Fruit fly (Drosophila melanogaster) whole organism, embryonic: ENCODE results near the gene Cyp4d20.

Experiments used
- ATbp ChIP-seq: fragments of 200-800 bp; sonication (Bioruptor generic); optimal IDR thresholded peaks from 2 replicates; lab custom pipeline; 2017; ENCODE audit warnings: missing biosample characterization, mild to moderate bottlenecking, missing genetic modification characterization, missing genetic modification reagents
- CG10209 ChIP-seq: fragments of 200-800 bp; sonication (Bioruptor generic); optimal IDR thresholded peaks from 3 replicates; lab custom pipeline; 2017; ENCODE audit warnings: missing biosample characterization, mild to moderate bottlenecking, missing genetic modification characterization, missing genetic modification reagents
- CG10462 ChIP-seq: fragments of 200-800 bp; sonication (Bioruptor generic); optimal IDR thresholded peaks from 2 replicates; lab custom pipeline; 2016; ENCODE audit warnings: missing biosample characterization, missing genetic modification characterization
- CG10959 ChIP-seq: fragments of 200-800 bp; sonication (Bioruptor generic); IDR thresholded peaks from 2 replicates; pipeline ENCODE4 v1.3.6; 2022; ENCODE audit warnings: missing biosample characterization, missing genetic modification characterization
- CG13296 ChIP-seq: fragments of 200-800 bp; sonication (Bioruptor generic); optimal IDR thresholded peaks from 3 replicates; lab custom pipeline; 2018; ENCODE audit warnings: missing biosample characterization, mild to moderate bottlenecking, missing genetic modification characterization
- CG15514 ChIP-seq: fragments of 200-800 bp; sonication (Bioruptor generic); optimal IDR thresholded peaks from 3 replicates; lab custom pipeline; 2017; ENCODE audit warnings: missing biosample characterization, missing genetic modification characterization, mild to moderate bottlenecking, moderate library complexity, missing genetic modification reagents
- CG17568 ChIP-seq: fragments of 200-800 bp; sonication (Bioruptor generic); optimal IDR thresholded peaks from 2 replicates; lab custom pipeline; 2018; ENCODE audit warnings: missing biosample characterization, mild to moderate bottlenecking, missing genetic modification characterization, moderate library complexity
- CG18476 ChIP-seq: fragments of 200-800 bp; sonication (Bioruptor generic); optimal IDR thresholded peaks from 2 replicates; lab custom pipeline; 2016; ENCODE audit warnings: missing biosample characterization, mild to moderate bottlenecking, missing genetic modification characterization
- CG3281 ChIP-seq: fragments of 200-800 bp; sonication (Bioruptor generic); optimal IDR thresholded peaks from 3 replicates; lab custom pipeline; 2017; ENCODE audit warnings: missing biosample characterization, mild to moderate bottlenecking, missing genetic modification characterization
- CG6791 ChIP-seq: fragments of 200-800 bp; sonication (Bioruptor generic); IDR thresholded peaks from 3 replicates; pipeline ENCODE4 v1.3.6; 2022; ENCODE audit warnings: missing biosample characterization, missing genetic modification characterization; ENCODE audit not compliant: partially characterized antibody
- CG7271 ChIP-seq: fragments of 200-800 bp; sonication (Bioruptor generic); optimal IDR thresholded peaks from 2 replicates; lab custom pipeline; 2018; ENCODE audit warnings: missing biosample characterization, mild to moderate bottlenecking, missing genetic modification characterization, moderate library complexity
- CG7839 ChIP-seq: fragments of 200-800 bp; sonication (Bioruptor generic); optimal IDR thresholded peaks from 3 replicates; lab custom pipeline; 2018; ENCODE audit warnings: missing biosample characterization, mild to moderate bottlenecking, missing genetic modification characterization, moderate library complexity
- CHES-1-like ChIP-seq: fragments of 200-800 bp; sonication (Bioruptor generic); optimal IDR thresholded peaks from 2 replicates; lab custom pipeline; 2016; ENCODE audit warnings: missing biosample characterization, missing genetic modification characterization
- CoRest ChIP-seq: fragments of 200-800 bp; sonication (Bioruptor generic); optimal IDR thresholded peaks from 3 replicates; lab custom pipeline; 2018; ENCODE audit warnings: missing biosample characterization, mild to moderate bottlenecking, missing genetic modification characterization, moderate library complexity
- D19A ChIP-seq: fragments of 200-800 bp; optimal IDR thresholded peaks from 3 replicates; lab custom pipeline; 2019; ENCODE audit warnings: missing biosample characterization, mild to moderate bottlenecking, missing genetic modification characterization, moderate library complexity
- Elba2 ChIP-seq: fragments of 200-800 bp; sonication (Bioruptor generic); optimal IDR thresholded peaks from 3 replicates; lab custom pipeline; 2016; ENCODE audit warnings: missing biosample characterization, missing genetic modification characterization
- Fer3 ChIP-seq: fragments of 200-800 bp; sonication (Bioruptor generic); optimal IDR thresholded peaks from 2 replicates; lab custom pipeline; 2018; ENCODE audit warnings: missing biosample characterization, mild to moderate bottlenecking, missing genetic modification characterization, moderate library complexity
- HHEX ChIP-seq: fragments of 200-800 bp; sonication (Bioruptor generic); optimal IDR thresholded peaks from 3 replicates; lab custom pipeline; 2017; ENCODE audit warnings: missing biosample characterization, mild to moderate bottlenecking, missing genetic modification characterization, missing genetic modification reagents
- HLH4C ChIP-seq: fragments of 200-800 bp; sonication (Bioruptor generic); IDR thresholded peaks from 3 replicates; pipeline ENCODE4 v1.3.6; 2022; ENCODE audit warnings: missing biosample characterization, missing genetic modification characterization; ENCODE audit not compliant: partially characterized antibody
- Lhr ChIP-seq: fragments of 200-800 bp; sonication (Bioruptor generic); optimal IDR thresholded peaks from 3 replicates; lab custom pipeline; 2017; ENCODE audit warnings: mild to moderate bottlenecking, missing biosample characterization, missing genetic modification reagents, missing genetic modification characterization
- Lim3 ChIP-seq: fragments of 200-800 bp; sonication (Bioruptor generic); IDR thresholded peaks from 2 replicates; pipeline ENCODE4 v1.3.6; 2022; ENCODE audit warnings: missing biosample characterization, missing genetic modification characterization
- MESR4 ChIP-seq: fragments of 200-800 bp; sonication (Bioruptor generic); optimal IDR thresholded peaks from 2 replicates; lab custom pipeline; 2018; ENCODE audit warnings: missing biosample characterization, mild to moderate bottlenecking, missing genetic modification characterization, moderate library complexity
- MTF-1 ChIP-seq: fragments of 200-800 bp; sonication (Bioruptor generic); optimal IDR thresholded peaks from 2 replicates; lab custom pipeline; 2018; ENCODE audit warnings: missing biosample characterization, mild to moderate bottlenecking, missing genetic modification characterization, borderline replicate concordance
- Mes4 ChIP-seq: fragments of 200-800 bp; sonication (Bioruptor generic); optimal IDR thresholded peaks from 2 replicates; lab custom pipeline; 2016; ENCODE audit warnings: missing biosample characterization, missing genetic modification characterization
- Mrtf ChIP-seq: fragments of 200-800 bp; sonication (Bioruptor generic); IDR thresholded peaks from 3 replicates; pipeline ENCODE4 v1.3.6; 2022; ENCODE audit warnings: missing biosample characterization, missing genetic modification characterization
- NK7.1 ChIP-seq: fragments of 200-800 bp; sonication (Bioruptor generic); optimal IDR thresholded peaks from 3 replicates; lab custom pipeline; 2016; ENCODE audit warnings: missing biosample characterization, missing genetic modification characterization
- Opbp ChIP-seq: fragments of 200-800 bp; sonication (Bioruptor generic); IDR thresholded peaks from 3 replicates; pipeline ENCODE4 v1.3.6; 2022; ENCODE audit warnings: missing biosample characterization, missing genetic modification characterization; ENCODE audit not compliant: partially characterized antibody
- bbx ChIP-seq: fragments of 200-800 bp; sonication (Bioruptor generic); IDR thresholded peaks from 2 replicates; pipeline ENCODE4 v1.3.6; 2022; ENCODE audit warnings: missing biosample characterization, missing genetic modification characterization; ENCODE audit not compliant: partially characterized antibody
- bigmax ChIP-seq: fragments of 200-800 bp; sonication (Bioruptor generic); optimal IDR thresholded peaks from 2 replicates; lab custom pipeline; 2018; ENCODE audit warnings: missing biosample characterization, mild to moderate bottlenecking, missing genetic modification characterization
- caup ChIP-seq: fragments of 200-800 bp; sonication (Bioruptor generic); optimal IDR thresholded peaks from 3 replicates; lab custom pipeline; 2017; ENCODE audit warnings: missing biosample characterization, mild to moderate bottlenecking, missing genetic modification characterization, moderate library complexity; ENCODE audit not compliant: severe bottlenecking
- chinmo ChIP-seq: fragments of 200-800 bp; sonication (Bioruptor generic); IDR thresholded peaks from 4 replicates; pipeline ENCODE4 v1.3.6; 2022; ENCODE audit warnings: missing biosample characterization, missing genetic modification characterization; ENCODE audit not compliant: partially characterized antibody
- dysf ChIP-seq: fragments of 200-800 bp; sonication (Bioruptor generic); IDR thresholded peaks from 3 replicates; pipeline ENCODE4 v1.3.6; 2022; ENCODE audit warnings: missing biosample characterization, missing genetic modification characterization
- fd3F ChIP-seq: fragments of 200-800 bp; sonication (Bioruptor generic); optimal IDR thresholded peaks from 2 replicates; lab custom pipeline; 2018; ENCODE audit warnings: missing biosample characterization, mild to moderate bottlenecking, missing genetic modification characterization, moderate library complexity
- fru ChIP-seq: fragments of >200 bp; optimal IDR thresholded peaks from 2 replicates; lab custom pipeline; 2017
- fu2 ChIP-seq: fragments of 200-800 bp; sonication (Bioruptor generic); optimal IDR thresholded peaks from 2 replicates; lab custom pipeline; 2016; ENCODE audit warnings: missing biosample characterization, missing genetic modification characterization
- grau ChIP-seq: fragments of 200-800 bp; optimal IDR thresholded peaks from 3 replicates; lab custom pipeline; 2019; ENCODE audit warnings: missing biosample characterization, mild to moderate bottlenecking, missing genetic modification characterization, moderate library complexity
- ham ChIP-seq: fragments of 200-800 bp; sonication (Bioruptor generic); IDR thresholded peaks from 2 replicates; pipeline ENCODE4 v1.3.6; 2022; ENCODE audit warnings: missing biosample characterization, missing genetic modification characterization
- hbn ChIP-seq: fragments of 200-800 bp; sonication (Bioruptor generic); IDR thresholded peaks from 2 replicates; pipeline ENCODE4 v1.3.6; 2022; ENCODE audit warnings: missing biosample characterization, missing genetic modification characterization; ENCODE audit not compliant: partially characterized antibody
- ind ChIP-seq: fragments of 200-800 bp; sonication (Bioruptor generic); optimal IDR thresholded peaks from 3 replicates; lab custom pipeline; 2016; ENCODE audit warnings: missing biosample characterization, missing genetic modification characterization
- mld ChIP-seq: fragments of 200-800 bp; sonication (Bioruptor generic); IDR thresholded peaks from 3 replicates; pipeline ENCODE4 v1.3.6; 2022; ENCODE audit warnings: missing biosample characterization, missing genetic modification characterization; ENCODE audit not compliant: partially characterized antibody
- nom ChIP-seq: fragments of 200-800 bp; sonication (Bioruptor generic); optimal IDR thresholded peaks from 2 replicates; lab custom pipeline; 2017; ENCODE audit warnings: missing biosample characterization, missing genetic modification characterization, mild to moderate bottlenecking, moderate library complexity, missing genetic modification reagents
- oc ChIP-seq: fragments of 200-800 bp; sonication (Bioruptor generic); optimal IDR thresholded peaks from 2 replicates; lab custom pipeline; 2018; ENCODE audit warnings: missing biosample characterization, mild to moderate bottlenecking, missing genetic modification characterization, moderate library complexity
- otp ChIP-seq: fragments of 200-800 bp; sonication (Bioruptor generic); IDR thresholded peaks from 3 replicates; pipeline ENCODE4, ENCODE4 v1.3.6; 2022; ENCODE audit warnings: missing biosample characterization, missing genetic modification characterization
- pum ChIP-seq: fragments of 200-800 bp; sonication (Bioruptor generic); optimal IDR thresholded peaks from 2 replicates; lab custom pipeline; 2016; ENCODE audit warnings: missing biosample characterization, missing genetic modification characterization
- repo ChIP-seq: fragments of 200-800 bp; sonication (Bioruptor generic); optimal IDR thresholded peaks from 2 replicates; lab custom pipeline; 2016; ENCODE audit warnings: missing biosample characterization, missing genetic modification characterization
- rib ChIP-seq: fragments of 200-800 bp; sonication (Bioruptor generic); IDR thresholded peaks from 2 replicates; pipeline ENCODE4 v1.3.6; 2022; ENCODE audit warnings: missing biosample characterization, missing genetic modification characterization
- sd ChIP-seq: fragments of 200-800 bp; sonication (Bioruptor generic); optimal IDR thresholded peaks from 3 replicates; lab custom pipeline; 2018; ENCODE audit warnings: missing biosample characterization, mild to moderate bottlenecking, missing genetic modification characterization, moderate library complexity
- sima ChIP-seq: fragments of 200-800 bp; sonication (Bioruptor generic); optimal IDR thresholded peaks from 2 replicates; lab custom pipeline; 2016; ENCODE audit warnings: missing biosample characterization, missing genetic modification characterization
- tin ChIP-seq: fragments of 200-800 bp; sonication (Bioruptor generic); optimal IDR thresholded peaks from 3 replicates; lab custom pipeline; 2016; ENCODE audit warnings: missing biosample characterization, missing genetic modification characterization
- zen ChIP-seq: fragments of 200-800 bp; sonication (Bioruptor generic); optimal IDR thresholded peaks from 3 replicates; lab custom pipeline; 2018; ENCODE audit warnings: missing biosample characterization, mild to moderate bottlenecking, missing genetic modification characterization, moderate library complexity

Gene Cyp4d20

DNA sequence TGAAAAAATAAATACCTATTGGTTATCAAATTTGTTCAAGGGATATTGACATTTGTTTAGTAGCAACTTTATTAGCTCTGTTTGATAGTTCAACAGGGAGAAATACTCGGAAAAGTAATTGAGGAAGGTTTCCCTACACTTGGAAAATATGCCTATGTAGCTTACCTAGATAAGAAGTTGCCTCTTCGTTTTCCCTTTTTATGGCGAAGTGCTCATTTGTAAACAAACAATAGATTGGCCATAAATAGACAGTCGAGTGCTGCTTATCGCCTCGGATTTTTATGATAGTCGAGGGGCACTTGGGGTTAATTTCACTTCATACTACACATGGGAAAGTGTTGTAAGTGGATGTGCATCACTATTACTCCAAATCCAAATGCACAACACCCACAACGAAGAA is 9.7 kb downstream of the Cyp4d20 start (continued):
- TF ChIP-seq caup (GFP tag; lab: Kevin White, UChicago) (no peak), fd3F (GFP tag; lab: Kevin White, UChicago) (no peak), CG7839 (no peak), ind (GFP tag; lab: Kevin White, UChicago) (no peak), MTF-1 (peak; percentile 20), Lim3 (GFP tag; lab: Robert Waterston, UW) (no peak), CG7271 (tag; lab: Kevin White, UChicago) (peak; percentile 21), CHES-1-like (GFP tag; lab: Kevin White, UChicago) (no peak), Mrtf (GFP tag; lab: Robert Waterston, UW) (no peak), D19A (no peak), ham (GFP tag; lab: Robert Waterston, UW) (no peak), CG10959 (no peak), HLH4C (GFP tag; lab: Robert Waterston, UW) (no peak), grau (tag; lab: Kevin White, UChicago) (no peak), Opbp (no peak), sd (no peak), fru (no peak), CoRest (tag; lab: Kevin White, UChicago) (no peak), MESR4 (no peak), tin (GFP tag; lab: Kevin White, UChicago) (no peak), CG10462 (GFP tag; lab: Kevin White, UChicago) (no peak), Elba2 (GFP tag; lab: Kevin White, UChicago) (no peak), bbx (GFP tag; lab: Robert Waterston, UW) (no peak), CG10209 (GFP tag; lab: Kevin White, UChicago) (peak; percentile 6), dysf (no peak), HHEX (no peak), chinmo (GFP tag; lab: Robert Waterston, UW) (no peak), otp (GFP tag; lab: Robert Waterston, UW) (no peak), ATbp (peak; percentile 7), CG18476 (GFP tag; lab: Kevin White, UChicago) (no peak), NK7.1 (GFP tag; lab: Kevin White, UChicago) (no peak), Mes4 (GFP tag; lab: Kevin White, UChicago) (no peak), Lhr (GFP tag; lab: Kevin White, UChicago) (no peak), CG6791 (peak; percentile 42; the same call in 1 of the 3 replicates), pum (GFP tag; lab: Kevin White, UChicago) (no peak), Fer3 (tag; lab: Kevin White, UChicago) (no peak), rib (no peak), bigmax (no peak), CG3281 (GFP tag; lab: Kevin White, UChicago) (no peak), CG13296 (GFP tag; lab: Kevin White, UChicago) (no peak), CG17568 (GFP tag; lab: Kevin White, UChicago) (no peak), zen (tag; lab: Kevin White, UChicago) (no peak), oc (tag; lab: Kevin White, UChicago) (no peak), repo (GFP tag; lab: Kevin White, UChicago) (no peak), sima (no peak), nom (GFP tag; lab: Kevin White, UChicago) (no peak), mld (GFP tag; lab: Robert Waterston, UW) (no peak), hbn (GFP tag; lab: Robert Waterston, UW) (no peak), fu2 (GFP tag; lab: Kevin White, UChicago) (no peak), CG15514 (GFP tag; lab: Kevin White, UChicago) (no peak)
